Worm (Caenorhabditis elegans): ENCODE data around the gene Y4C6B.1.
"Not testable (repeated sequence)": the region's sequence is repeated elsewhere in the genome, so short reads cannot be mapped to it uniquely, and the experiment has no call there.

The Y4C6B.1 gene

ce11 chrIV:5313011-5313410 is 41.3 kb upstream of the Y4C6B.1 start, which contains the start of the genes msp-59 and ZK354.2:
Gene msp-59 (minus strand): TSS chrIV:5313111.
Gene ZK354.2 (plus strand): TSS chrIV:5313405.
- not testable (repeated sequence) for TF ChIP-seq tra-1 (GFP tag; IDR thresholded peaks at IDR 0.05); unc-39 (tag; optimal IDR thresholded peaks at IDR 0.05); nhr-6 (tag; optimal IDR thresholded peaks at IDR 0.05)

- not testable (repeated sequence) for TF ChIP-seq snpc-1.2, dmd-6, Y75B8A.6 (GFP tag; IDR thresholded peaks at IDR 0.05)
Measured at ce11 chrIV:5316223-5316622, 38.1 kb upstream of the Y4C6B.1 start, which contains the start of gene msp-65. Gene msp-65 (plus strand): TSS chrIV:5316523.

- peak; percentile 53 for TF ChIP-seq F49E8.2 (tag; optimal IDR thresholded peaks at IDR 0.05; ENCODE audit: borderline replicate concordance)
- no peak for TF ChIP-seq nhr-11 (tag; optimal IDR thresholded peaks at IDR 0.05)
- TF ChIP-seq zfp-2 (tag; optimal IDR thresholded peaks at IDR 0.05) = no peak
- no peak for TF ChIP-seq jun-1 (tag; optimal IDR thresholded peaks at IDR 0.05)
- TF ChIP-seq nhr-41 (GFP tag; IDR thresholded peaks at IDR 0.05) = no peak
- peak; percentile 69 for TF ChIP-seq duxl-1 (tag; optimal IDR thresholded peaks at IDR 0.05; ENCODE audit: poor library complexity)
- TF ChIP-seq Y105C5A.15 (GFP tag; IDR thresholded peaks at IDR 0.05) = no peak
- peak; percentile 99 for TF ChIP-seq snpc-1.2 (GFP tag; IDR thresholded peaks at IDR 0.05)
- TF ChIP-seq dve-1 (tag; optimal IDR thresholded peaks at IDR 0.05; ENCODE audit: insufficient read depth) = peak; percentile 70
- TF ChIP-seq lin-38 (GFP tag; IDR thresholded peaks at IDR 0.05) = peak; percentile 54
- TF ChIP-seq arid-1 (GFP tag; conservative IDR thresholded peaks at IDR 0.05) = 0 out of 2 replicates have a peak, but pooled peaks have one; percentile 18
- TF ChIP-seq madf-5 (GFP tag; IDR thresholded peaks at IDR 0.05) = no peak
- no peak for TF ChIP-seq lin-29 (GFP tag; IDR thresholded peaks at IDR 0.05)
- no peak for TF ChIP-seq lin-39 (tag; optimal IDR thresholded peaks at IDR 0.05)
- TF ChIP-seq nhr-42 (GFP tag; IDR thresholded peaks at IDR 0.05) = peak; percentile 25; the same call in 1 of the 2 replicates
- peak; percentile 72 for TF ChIP-seq nhr-102 (tag; optimal IDR thresholded peaks at IDR 0.05)
- TF ChIP-seq lin-13 (GFP tag; optimal IDR thresholded peaks at IDR 0.05) = no peak
- TF ChIP-seq lim-7 (GFP tag; IDR thresholded peaks at IDR 0.05) = no peak
- TF ChIP-seq snpc-4 (tag; optimal IDR thresholded peaks at IDR 0.05) = peak; percentile 78
- TF ChIP-seq hlh-30 (tag; optimal IDR thresholded peaks at IDR 0.05; ENCODE audit: insufficient read depth) = peak; percentile 31
- no peak for TF ChIP-seq daf-16 (GFP tag; optimal IDR thresholded peaks at IDR 0.05)
- TF ChIP-seq daf-16 (tag; optimal IDR thresholded peaks at IDR 0.05) = peak; percentile 31
- peak; percentile 22 for TF ChIP-seq nhr-25 (tag; optimal IDR thresholded peaks at IDR 0.05; ENCODE audit: borderline replicate concordance, insufficient read depth)
- peak; percentile 80 for TF ChIP-seq T26A8.4 (GFP tag; IDR thresholded peaks at IDR 0.05)
- no peak for TF ChIP-seq daf-12 (tag; optimal IDR thresholded peaks at IDR 0.05)
Measured at ce11 chrIV:5317106-5317505, 37.2 kb upstream of the Y4C6B.1 start.

- TF ChIP-seq lin-39 (tag; optimal IDR thresholded peaks at IDR 0.05) (no peak), mdt-29 (GFP tag; IDR thresholded peaks at IDR 0.05) (no peak), zag-1 (tag; optimal IDR thresholded peaks at IDR 0.05) (no peak), mxl-2 (GFP tag; conservative IDR thresholded peaks at IDR 0.05) (no peak), lsy-2 (tag; optimal IDR thresholded peaks at IDR 0.05) (no peak), tra-1 (GFP tag; IDR thresholded peaks at IDR 0.05) (no peak), gei-8 (GFP tag; optimal IDR thresholded peaks at IDR 0.05) (no peak), daf-16 (GFP tag; optimal IDR thresholded peaks at IDR 0.05) (no peak), daf-16 (tag; optimal IDR thresholded peaks at IDR 0.05) (peak; percentile 5), mep-1 (tag; optimal IDR thresholded peaks at IDR 0.05) (no peak), nhr-28 (tag; optimal IDR thresholded peaks at IDR 0.05) (peak; percentile 86), unc-130 (GFP tag; optimal IDR thresholded peaks at IDR 0.05) (no peak), F44E2.7 (GFP tag; IDR thresholded peaks at IDR 0.05) (no peak), nhr-11 (tag; optimal IDR thresholded peaks at IDR 0.05) (no peak), vab-7 (GFP tag; IDR thresholded peaks at IDR 0.05) (no peak), tag-97 (GFP tag; IDR thresholded peaks at IDR 0.05) (no peak), dmd-9 (GFP tag; IDR thresholded peaks at IDR 0.05) (no peak), F26F4.8 (GFP tag; conservative IDR thresholded peaks at IDR 0.05) (no peak), lim-7 (GFP tag; IDR thresholded peaks at IDR 0.05) (no peak), daf-19 (GFP tag; conservative IDR thresholded peaks at IDR 0.05) (no peak), aha-1 (tag) (peak; percentile 61), set-16 (GFP tag; IDR thresholded peaks at IDR 0.05) (no peak)
Measured at ce11 chrIV:5318835-5319303, 35.4 kb upstream of the Y4C6B.1 start, which contains the start of gene slc-46A. Gene slc-46A (plus strand): TSS chrIV:5319253.
